3 fruit fly cellular contexts compared by ENCODE assay signal in genomic region chr2L:19142176-19142870, dm6.
TF ChIP-seq lines count a peak whose summit lies in the region.

No protein-coding gene starts in this region.

TF ChIP-seq in whole organism, embryonic, 481 proteins besides CTCF, POLR2A, EP300 and RAD21 (continued from another document and continues in another):
- TF ChIP-seq CG18262 (tag; optimal IDR thresholded peaks at IDR 0.05; lab: Kevin White, UChicago), result peak; percentile 30
- no peak for TF ChIP-seq CG8089 (GFP tag; optimal IDR thresholded peaks at IDR 0.05; lab: Kevin White, UChicago)
- TF ChIP-seq bcd (GFP tag; optimal IDR thresholded peaks at IDR 0.05; lab: Kevin White, UChicago), result no peak
- no peak for TF ChIP-seq h (optimal IDR thresholded peaks at IDR 0.05; lab: Kevin White, UChicago)
- TF ChIP-seq CG16779 (GFP tag; IDR thresholded peaks at IDR 0.05; lab: Robert Waterston, UW), result no peak
- TF ChIP-seq Rx (GFP tag; IDR thresholded peaks at IDR 0.05; lab: Robert Waterston, UW), result no peak
- no peak for TF ChIP-seq CG4730 (GFP tag; IDR thresholded peaks at IDR 0.05; lab: Robert Waterston, UW)
- no peak for TF ChIP-seq NfI (GFP tag; optimal IDR thresholded peaks at IDR 0.05; lab: Kevin White, UChicago)
- no peak for TF ChIP-seq CG10274 (GFP tag; optimal IDR thresholded peaks at IDR 0.05; lab: Kevin White, UChicago)
- TF ChIP-seq CG8944 (GFP tag; optimal IDR thresholded peaks at IDR 0.05; lab: Kevin White, UChicago), result no peak
- no peak for TF ChIP-seq vnd (GFP tag; IDR thresholded peaks at IDR 0.05; lab: Robert Waterston, UW; ENCODE audit: partially characterized antibody)
- no peak for TF ChIP-seq Atf3 (GFP tag; optimal IDR thresholded peaks at IDR 0.05; lab: Kevin White, UChicago)
- TF ChIP-seq CG9727 (GFP tag; optimal IDR thresholded peaks at IDR 0.05; lab: Kevin White, UChicago), result no peak
- no peak for TF ChIP-seq CG33213 (GFP tag; optimal IDR thresholded peaks at IDR 0.05; lab: Kevin White, UChicago)
- no peak for TF ChIP-seq Aef1 (GFP tag; IDR thresholded peaks at IDR 0.05; lab: Robert Waterston, UW)
- no peak for TF ChIP-seq CG1529 (GFP tag; optimal IDR thresholded peaks at IDR 0.05; lab: Kevin White, UChicago)
- TF ChIP-seq cas (GFP tag; IDR thresholded peaks at IDR 0.05; lab: Robert Waterston, UW), result no peak
- no peak for TF ChIP-seq CG7271 (tag; optimal IDR thresholded peaks at IDR 0.05; lab: Kevin White, UChicago)
- no peak for TF ChIP-seq ara (GFP tag; IDR thresholded peaks at IDR 0.05; lab: Robert Waterston, UW)
- no peak for TF ChIP-seq grn (GFP tag; optimal IDR thresholded peaks at IDR 0.05; lab: Kevin White, UChicago)
- peak; percentile 22 for TF ChIP-seq CG7839 (tag; optimal IDR thresholded peaks at IDR 0.05; lab: Kevin White, UChicago)
- TF ChIP-seq Opbp (GFP tag; IDR thresholded peaks at IDR 0.05; lab: Robert Waterston, UW; ENCODE audit: partially characterized antibody), result no peak
- TF ChIP-seq Fer1 (GFP tag; optimal IDR thresholded peaks at IDR 0.05; lab: Kevin White, UChicago), result no peak
- no peak for TF ChIP-seq maf-S (GFP tag; optimal IDR thresholded peaks at IDR 0.05; lab: Kevin White, UChicago)
- no peak for TF ChIP-seq her (GFP tag; optimal IDR thresholded peaks at IDR 0.05; lab: Kevin White, UChicago)
- peak; percentile 21 for TF ChIP-seq CG2712 (tag; optimal IDR thresholded peaks at IDR 0.05; lab: Kevin White, UChicago)
- TF ChIP-seq lbe (GFP tag; optimal IDR thresholded peaks at IDR 0.05; lab: Kevin White, UChicago), result peak; percentile 58
- TF ChIP-seq CG5180 (GFP tag; optimal IDR thresholded peaks at IDR 0.05; lab: Kevin White, UChicago), result no peak
- no peak for TF ChIP-seq fd64A (GFP tag; optimal IDR thresholded peaks at IDR 0.05; lab: Kevin White, UChicago)
- TF ChIP-seq eyg (GFP tag; optimal IDR thresholded peaks at IDR 0.05; lab: Kevin White, UChicago), result no peak
- no peak for TF ChIP-seq CG9609 (GFP tag; optimal IDR thresholded peaks at IDR 0.05; lab: Kevin White, UChicago)
- no peak for TF ChIP-seq ATbp (GFP tag; optimal IDR thresholded peaks at IDR 0.05; lab: Kevin White, UChicago)
- no peak for TF ChIP-seq D19A (tag; optimal IDR thresholded peaks at IDR 0.05; lab: Kevin White, UChicago)
- peak in 1 of 2 experiments; percentile 6 for TF ChIP-seq Pdp1 (GFP tag; optimal IDR thresholded peaks at IDR 0.05; lab: Kevin White, UChicago)
- no peak for TF ChIP-seq CG5245 (GFP tag; optimal IDR thresholded peaks at IDR 0.05; lab: Kevin White, UChicago)
- no peak for TF ChIP-seq yki (optimal IDR thresholded peaks at IDR 0.05; lab: Kevin White, UChicago)
- TF ChIP-seq HmgD (GFP tag; optimal IDR thresholded peaks at IDR 0.05; lab: Kevin White, UChicago), result no peak
- no peak for TF ChIP-seq onecut (GFP tag; IDR thresholded peaks at IDR 0.05; lab: Robert Waterston, UW)
- TF ChIP-seq kah (GFP tag; optimal IDR thresholded peaks at IDR 0.05; lab: Kevin White, UChicago), result no peak
- no peak for TF ChIP-seq tup (GFP tag; optimal IDR thresholded peaks at IDR 0.05; lab: Kevin White, UChicago)
- TF ChIP-seq Dip2 (GFP tag; IDR thresholded peaks at IDR 0.05; lab: Robert Waterston, UW), result no peak
- no peak for TF ChIP-seq ac (GFP tag; optimal IDR thresholded peaks at IDR 0.05; lab: Kevin White, UChicago)
- peak; percentile 37 for TF ChIP-seq Blimp-1 (GFP tag; optimal IDR thresholded peaks at IDR 0.05; lab: Kevin White, UChicago)
- no peak for TF ChIP-seq CG3726 (GFP tag; IDR thresholded peaks at IDR 0.05; lab: Robert Waterston, UW)
- no peak for TF ChIP-seq CG11398 (GFP tag; optimal IDR thresholded peaks at IDR 0.05; lab: Kevin White, UChicago)
- TF ChIP-seq CG10543 (GFP tag; optimal IDR thresholded peaks at IDR 0.05; lab: Kevin White, UChicago), result no peak
- TF ChIP-seq CrebB (tag; optimal IDR thresholded peaks at IDR 0.05; lab: Kevin White, UChicago), result no peak

TF ChIP-seq in whole organism, prepupa, 60 proteins besides CTCF, POLR2A, EP300 and RAD21 (continued from another document):
- no peak for TF ChIP-seq Sox15 (GFP tag; optimal IDR thresholded peaks at IDR 0.05; lab: Kevin White, UChicago)
- no peak for TF ChIP-seq Eip93F (GFP tag; optimal IDR thresholded peaks at IDR 0.05; lab: Kevin White, UChicago)
- TF ChIP-seq esn (GFP tag; optimal IDR thresholded peaks at IDR 0.05; lab: Kevin White, UChicago), result peak; percentile 77
- peak; percentile 18 for TF ChIP-seq Hr4 (GFP tag; optimal IDR thresholded peaks at IDR 0.05; lab: Kevin White, UChicago)
- TF ChIP-seq CG6854 (GFP tag; optimal IDR thresholded peaks at IDR 0.05; lab: Kevin White, UChicago), result no peak
- no peak for TF ChIP-seq Blimp-1 (GFP tag; optimal IDR thresholded peaks at IDR 0.05; lab: Kevin White, UChicago)
- TF ChIP-seq cyc (GFP tag; optimal IDR thresholded peaks at IDR 0.05; lab: Kevin White, UChicago), result peak; percentile 45
- TF ChIP-seq CG10669 (GFP tag; optimal IDR thresholded peaks at IDR 0.05; lab: Kevin White, UChicago), result peak; percentile 69
- TF ChIP-seq CG3032 (tag; optimal IDR thresholded peaks at IDR 0.05; lab: Kevin White, UChicago), result peak; percentile 71
- no peak for TF ChIP-seq ss (GFP tag; optimal IDR thresholded peaks at IDR 0.05; lab: Kevin White, UChicago)
- peak; percentile 59 for TF ChIP-seq lz (GFP tag; optimal IDR thresholded peaks at IDR 0.05; lab: Kevin White, UChicago)
- peak; percentile 59 for TF ChIP-seq Hr39 (GFP tag; optimal IDR thresholded peaks at IDR 0.05; lab: Kevin White, UChicago)
- TF ChIP-seq OdsH (GFP tag; optimal IDR thresholded peaks at IDR 0.05; lab: Kevin White, UChicago), result peak; percentile 61
- peak; percentile 51 for TF ChIP-seq fd59A (GFP tag; optimal IDR thresholded peaks at IDR 0.05; lab: Kevin White, UChicago)
- TF ChIP-seq CG15336 (GFP tag; IDR thresholded peaks at IDR 0.05; lab: Robert Waterston, UW), result peak; percentile 26; the same call in 1 of the 2 replicates
- peak; percentile 72 for TF ChIP-seq achi (GFP tag; optimal IDR thresholded peaks at IDR 0.05; lab: Kevin White, UChicago)
- TF ChIP-seq CG9139 (GFP tag; optimal IDR thresholded peaks at IDR 0.05; lab: Kevin White, UChicago), result no peak
- peak; percentile 53 for TF ChIP-seq CG8632 (GFP tag; optimal IDR thresholded peaks at IDR 0.05; lab: Kevin White, UChicago)
- peak; percentile 9 for TF ChIP-seq CG16779 (tag; optimal IDR thresholded peaks at IDR 0.05; lab: Kevin White, UChicago)
- TF ChIP-seq CG6276 (GFP tag; optimal IDR thresholded peaks at IDR 0.05; lab: Kevin White, UChicago), result no peak
- peak; percentile 73 for TF ChIP-seq Ets96B (tag; optimal IDR thresholded peaks at IDR 0.05; lab: Kevin White, UChicago)
- peak; percentile 72 for TF ChIP-seq Sox14 (GFP tag; optimal IDR thresholded peaks at IDR 0.05; lab: Kevin White, UChicago)
- TF ChIP-seq CG31627 (GFP tag; optimal IDR thresholded peaks at IDR 0.05; lab: Kevin White, UChicago), result peak; percentile 65
- TF ChIP-seq CG34406 (GFP tag; optimal IDR thresholded peaks at IDR 0.05; lab: Kevin White, UChicago), result peak; percentile 58
- TF ChIP-seq fkh (GFP tag; optimal IDR thresholded peaks at IDR 0.05; lab: Kevin White, UChicago), result no peak
- TF ChIP-seq acj6 (GFP tag; optimal IDR thresholded peaks at IDR 0.05; lab: Kevin White, UChicago), result peak; percentile 72
- peak; percentile 56 for TF ChIP-seq CG6808 (GFP tag; optimal IDR thresholded peaks at IDR 0.05; lab: Kevin White, UChicago)
- no peak for TF ChIP-seq Gug (GFP tag; IDR thresholded peaks at IDR 0.05; lab: Robert Waterston, UW)
- TF ChIP-seq topi (GFP tag; optimal IDR thresholded peaks at IDR 0.05; lab: Kevin White, UChicago), result peak; percentile 62
- peak; percentile 41 for TF ChIP-seq CG11762 (GFP tag; optimal IDR thresholded peaks at IDR 0.05; lab: Kevin White, UChicago; ENCODE audit: insufficient read depth)
- no peak for TF ChIP-seq Lpt (GFP tag; optimal IDR thresholded peaks at IDR 0.05; lab: Kevin White, UChicago)
- TF ChIP-seq dac (GFP tag; optimal IDR thresholded peaks at IDR 0.05; lab: Kevin White, UChicago), result no peak
- peak; percentile 57; the same call in 2 of the 3 replicates for TF ChIP-seq CG8119 (GFP tag; IDR thresholded peaks at IDR 0.05; lab: Robert Waterston, UW)
- TF ChIP-seq salr (GFP tag; optimal IDR thresholded peaks at IDR 0.05; lab: Kevin White, UChicago), result peak in 1 of 2 experiments; percentile 19
- no peak for TF ChIP-seq fd85E (GFP tag; optimal IDR thresholded peaks at IDR 0.05; lab: Kevin White, UChicago)
- TF ChIP-seq CG1621 (tag; optimal IDR thresholded peaks at IDR 0.05; lab: Kevin White, UChicago), result peak; percentile 46
- TF ChIP-seq net (GFP tag; optimal IDR thresholded peaks at IDR 0.05; lab: Kevin White, UChicago), result peak; percentile 60
- TF ChIP-seq CG11294 (GFP tag; IDR thresholded peaks at IDR 0.05; lab: Robert Waterston, UW), result no peak

TF ChIP-seq in whole organism, wandering third instar larva, 38 proteins besides CTCF, POLR2A, EP300 and RAD21 (continued from another document):
- no peak for TF ChIP-seq Vsx2 (GFP tag; optimal IDR thresholded peaks at IDR 0.05; lab: Kevin White, UChicago; ENCODE audit: partially characterized antibody)
TF ChIP-seq in whole organism, wandering third instar larva: peak in this region for 13.
